Worm (Caenorhabditis elegans) whole organism, late embryonic: ENCODE data around the gene srg-24.
"Not testable (repeated sequence)": the region's sequence is repeated elsewhere in the genome, so short reads cannot be mapped to it uniquely, and the experiment has no call there.

ENCODE experiments used
- ahr-1 ChIP-seq: sonication (generic microtip); optimal IDR thresholded peaks from 2 replicates; lab custom pipeline; 2016; ENCODE audit warnings: missing genetic modification characterization, missing compliant biosample characterization
- ama-1 ChIP-seq: fragments of 150-350 bp; optimal IDR thresholded peaks from 2 replicates; lab custom pipeline; 2014
- ceh-14 ChIP-seq: sonication (generic microtip); optimal IDR thresholded peaks from 2 replicates; lab custom pipeline; 2016; ENCODE audit warnings: missing genotype, missing genetic modification characterization, missing compliant biosample characterization
- ceh-18 ChIP-seq: sonication (generic microtip); optimal IDR thresholded peaks from 2 replicates; lab custom pipeline; 2016; ENCODE audit warnings: missing genetic modification characterization, missing compliant biosample characterization
- ceh-19 ChIP-seq: fragments of 200-800 bp; sonication (Bioruptor generic); optimal IDR thresholded peaks from 2 replicates; lab custom pipeline; 2018; ENCODE audit warnings: mild to moderate bottlenecking, missing genetic modification characterization, missing compliant biosample characterization
- ceh-24 ChIP-seq: sonication (generic microtip); optimal IDR thresholded peaks from 2 replicates; lab custom pipeline; 2016; ENCODE audit warnings: mild to moderate bottlenecking, missing genetic modification characterization, missing compliant biosample characterization
- ceh-31 ChIP-seq: sonication (generic microtip); optimal IDR thresholded peaks from 2 replicates; lab custom pipeline; 2016; ENCODE audit warnings: missing genetic modification characterization, missing compliant biosample characterization
- ceh-45 ChIP-seq: fragments of 200-800 bp; sonication (Bioruptor generic); IDR thresholded peaks from 2 replicates; pipeline ENCODE4 v1.3.6; 2022; ENCODE audit warnings: missing genetic modification reagents, missing genetic modification characterization, missing compliant biosample characterization
- ceh-9 ChIP-seq: sonication (generic microtip); optimal IDR thresholded peaks from 2 replicates; lab custom pipeline; 2016; ENCODE audit warnings: mild to moderate bottlenecking, missing genetic modification characterization, inconsistent platforms, missing compliant biosample characterization
- dmd-4 ChIP-seq: sonication (generic microtip); optimal IDR thresholded peaks from 2 replicates; lab custom pipeline; 2016; ENCODE audit warnings: borderline replicate concordance, missing genetic modification characterization, missing compliant biosample characterization
- dve-1 ChIP-seq: sonication (generic microtip); optimal IDR thresholded peaks from 2 replicates; lab custom pipeline; 2017; ENCODE audit warnings: antibody characterized with exemption, mild to moderate bottlenecking, missing genetic modification characterization, missing compliant biosample characterization
- elt-2 ChIP-seq: sonication (generic microtip); optimal IDR thresholded peaks from 2 replicates; lab custom pipeline; 2016; ENCODE audit warnings: missing genetic modification reagents, missing genetic modification characterization, missing compliant biosample characterization
- elt-4 ChIP-seq: sonication (generic microtip); optimal IDR thresholded peaks from 2 replicates; lab custom pipeline; 2016; ENCODE audit warnings: missing genetic modification characterization, missing compliant biosample characterization
- ets-4 ChIP-seq: sonication (generic microtip); optimal IDR thresholded peaks from 2 replicates; lab custom pipeline; 2016; ENCODE audit warnings: missing genetic modification characterization, missing compliant biosample characterization
- fax-1 ChIP-seq: sonication (generic microtip); optimal IDR thresholded peaks from 2 replicates; lab custom pipeline; 2016; ENCODE audit warnings: missing genotype, missing genetic modification characterization, missing compliant biosample characterization
- fkh-10 ChIP-seq: fragments of 150-350 bp; optimal IDR thresholded peaks from 2 replicates; lab custom pipeline; 2014; ENCODE audit warnings: missing biosample characterization, missing genetic modification reagents, missing genetic modification characterization
- fkh-6 ChIP-seq: sonication (generic microtip); optimal IDR thresholded peaks from 2 replicates; lab custom pipeline; 2016; ENCODE audit warnings: missing genetic modification characterization, missing compliant biosample characterization
- gmeb-2 ChIP-seq: sonication (generic microtip); optimal IDR thresholded peaks from 2 replicates; lab custom pipeline; 2016; ENCODE audit warnings: missing genetic modification characterization, inconsistent platforms, missing compliant biosample characterization
- hlh-15 ChIP-seq: sonication (generic microtip); optimal IDR thresholded peaks from 2 replicates; lab custom pipeline; 2016; ENCODE audit warnings: missing genetic modification characterization, missing compliant biosample characterization
- hlh-30 ChIP-seq: sonication (generic microtip); optimal IDR thresholded peaks from 2 replicates; lab custom pipeline; 2017; ENCODE audit warnings: antibody characterized with exemption, missing genetic modification characterization, missing compliant biosample characterization; ENCODE audit not compliant: insufficient read depth
- hlh-6 ChIP-seq: sonication (generic microtip); optimal IDR thresholded peaks from 2 replicates; lab custom pipeline; 2016; ENCODE audit warnings: missing genotype, missing genetic modification characterization, missing compliant biosample characterization
- hlh-8 ChIP-seq: sonication (generic microtip); optimal IDR thresholded peaks from 2 replicates; lab custom pipeline; 2016; ENCODE audit warnings: missing genotype, missing genetic modification characterization, missing compliant biosample characterization
- madf-2 ChIP-seq: sonication (generic microtip); optimal IDR thresholded peaks from 2 replicates; lab custom pipeline; 2017; ENCODE audit warnings: missing genetic modification characterization, missing compliant biosample characterization
- odd-2 ChIP-seq: sonication (generic microtip); optimal IDR thresholded peaks from 2 replicates; lab custom pipeline; 2017; ENCODE audit warnings: antibody characterized with exemption, mild to moderate bottlenecking, missing genetic modification characterization, missing compliant biosample characterization
- pat-9 ChIP-seq: fragments of 200-800 bp; sonication (Bioruptor generic); optimal IDR thresholded peaks from 2 replicates; lab custom pipeline; 2018; ENCODE audit warnings: mild to moderate bottlenecking, missing genetic modification characterization, moderate library complexity, missing compliant biosample characterization
- pax-1 ChIP-seq: fragments of 150-350 bp; optimal IDR thresholded peaks from 2 replicates; lab custom pipeline; 2014; ENCODE audit warnings: missing biosample characterization, missing genetic modification characterization
- pha-4 ChIP-seq: fragments of 150-350 bp; optimal IDR thresholded peaks from 2 replicates; lab custom pipeline; 2018; ENCODE audit warnings: missing biosample characterization, missing genetic modification reagents, missing genetic modification characterization
- pros-1 ChIP-seq: fragments of 150-350 bp; optimal IDR thresholded peaks from 2 replicates; lab custom pipeline; 2014; ENCODE audit warnings: missing biosample characterization, missing genetic modification reagents, missing genetic modification characterization
- rnt-1 ChIP-seq: sonication (generic microtip); optimal IDR thresholded peaks from 2 replicates; lab custom pipeline; 2016; ENCODE audit warnings: missing genetic modification characterization, missing compliant biosample characterization
- syd-9 ChIP-seq: sonication (generic microtip); optimal IDR thresholded peaks from 2 replicates; lab custom pipeline; 2016; ENCODE audit warnings: mild to moderate bottlenecking, missing genetic modification characterization, moderate library complexity, missing compliant biosample characterization
- tbx-7 ChIP-seq: sonication (generic microtip); optimal IDR thresholded peaks from 2 replicates; lab custom pipeline; 2016; ENCODE audit warnings: missing genotype, missing genetic modification characterization, missing compliant biosample characterization
- unc-3 ChIP-seq, 2 experiments: fragments of 200-800 bp in 1 of 2; sonication (Bioruptor generic) in 1 of 2; sonication (generic microtip) in 1 of 2; conservative IDR thresholded peaks in 1 of 2; optimal IDR thresholded peaks in 1 of 2; 2 replicates each; pipeline versions ENCODE4 v1.3.6 to Lab custom; 2016 to 2022; ENCODE audit warnings: missing compliant biosample characterization in 2 of 2, missing genetic modification characterization in 2 of 2, missing genetic modification reagents in 1 of 2
- unc-86 ChIP-seq: sonication (generic microtip); optimal IDR thresholded peaks from 2 replicates; lab custom pipeline; 2016; ENCODE audit warnings: missing genetic modification characterization, missing compliant biosample characterization

Gene srg-24

ce11 chrII:3100546-3100945 is at the start of gene srg-24:
Gene srg-24 (minus strand): TSS chrII:3100646.
- TF ChIP-seq ceh-14 (no peak), ceh-19 (GFP tag; lab: Kevin White, UChicago) (no peak), pros-1 (no peak), hlh-6 (tag; lab: Kevin White, UChicago) (no peak), ets-4 (tag; lab: Kevin White, UChicago) (no peak), pax-1 (tag; lab: Kevin White, UChicago) (no peak), pha-4 (no peak), fax-1 (no peak), fkh-6 (no peak), hlh-15 (tag; lab: Kevin White, UChicago) (no peak), elt-2 (tag; lab: Kevin White, UChicago) (no peak)

- TF ChIP-seq hlh-15 (tag; lab: Kevin White, UChicago) (no peak), pat-9 (no peak)
Measured at ce11 chrII:3149521-3150190, 49.2 kb upstream of the srg-24 start, which contains the start of the genes T10D4.11 and T10D4.1. Gene T10D4.11 (minus strand): TSS chrII:3149621. Gene T10D4.1 (plus strand): TSS chrII:3150140.

ce11 chrII:3148404-3148803 is 48.0 kb upstream of the srg-24 start:
- TF ChIP-seq tbx-7 (tag; lab: Kevin White, UChicago) (no peak), hlh-30 (tag; lab: Kevin White, UChicago) (no peak), hlh-8 (tag; lab: Kevin White, UChicago) (no peak), ceh-24 (tag; lab: Kevin White, UChicago) (no peak), ceh-9 (tag; lab: Kevin White, UChicago) (no peak), unc-86 (tag; lab: Kevin White, UChicago) (no peak), syd-9 (tag; lab: Kevin White, UChicago) (no peak), dmd-4 (no peak), ceh-18 (tag; lab: Kevin White, UChicago) (no peak), madf-2 (tag; lab: Kevin White, UChicago) (no peak), ceh-31 (tag; lab: Kevin White, UChicago) (no peak), odd-2 (tag; lab: Kevin White, UChicago) (no peak)

ce11 chrII:3145842-3146241 is 45.4 kb upstream of the srg-24 start, which contains the start of gene T10D4.15:
Gene T10D4.15 (plus strand): TSS chrII:3146142.
- TF ChIP-seq ceh-14 (no peak), gmeb-2 (tag; lab: Kevin White, UChicago) (no peak), ceh-19 (GFP tag; lab: Kevin White, UChicago) (no peak), elt-2 (tag; lab: Kevin White, UChicago) (no peak), fkh-10 (GFP tag; lab: Kevin White, UChicago) (no peak), ceh-24 (tag; lab: Kevin White, UChicago) (no peak), ama-1 (no peak), pros-1 (no peak), unc-3 (GFP tag; conservative IDR thresholded peaks at IDR 0.05; lab: Robert Waterston, UW) (no peak), unc-3 (tag; optimal IDR thresholded peaks at IDR 0.05; lab: Kevin White, UChicago) (no peak), ahr-1 (no peak)

ce11 chrII:3144552-3144951 is 44.1 kb upstream of the srg-24 start, which contains the start of gene sri-43:
Gene sri-43 (minus strand): TSS chrII:3144652.
- not testable (repeated sequence) for TF ChIP-seq unc-86 (tag; lab: Kevin White, UChicago); ceh-45 (GFP tag; lab: Robert Waterston, UW); ceh-24 (tag; lab: Kevin White, UChicago)

ce11 chrII:3142855-3143254 is 42.4 kb upstream of the srg-24 start, which contains the start of gene sri-42:
Gene sri-42 (minus strand): TSS chrII:3142955.
- TF ChIP-seq dve-1; elt-4 (tag; lab: Kevin White, UChicago); rnt-1: not testable (repeated sequence)
